Fruit fly (Drosophila melanogaster) whole organism, embryonic: Measurements from ENCODE around the gene Unc50.
A peak's percentile ranks its signal among the peaks of the same experiment; 100 is the strongest.

Experiments
- Abd-B ChIP-seq: fragments of 200-800 bp; sonication (Bioruptor generic); optimal IDR thresholded peaks from 2 replicates; lab custom pipeline; 2018; ENCODE audit warnings: missing biosample characterization, mild to moderate bottlenecking, missing genetic modification characterization, moderate library complexity
- Atf3 ChIP-seq: fragments of 200-800 bp; sonication (Bioruptor generic); optimal IDR thresholded peaks from 3 replicates; lab custom pipeline; 2016; ENCODE audit warnings: missing biosample characterization, missing genetic modification characterization
- B-H2 ChIP-seq: fragments of 200-800 bp; sonication (Bioruptor generic); optimal IDR thresholded peaks from 2 replicates; lab custom pipeline; 2018; ENCODE audit warnings: missing biosample characterization, mild to moderate bottlenecking, missing genetic modification characterization
- CG11093 ChIP-seq: fragments of 200-800 bp; sonication (Bioruptor generic); IDR thresholded peaks from 3 replicates; pipeline ENCODE4 v1.3.6; 2022; ENCODE audit warnings: missing biosample characterization, missing genetic modification characterization
- CG11504 ChIP-seq: fragments of 200-800 bp; sonication (Bioruptor generic); optimal IDR thresholded peaks from 3 replicates; lab custom pipeline; 2019; ENCODE audit warnings: missing biosample characterization, mild to moderate bottlenecking, missing genetic modification characterization, moderate library complexity
- CG11560 ChIP-seq: fragments of 200-800 bp; sonication (Bioruptor generic); IDR thresholded peaks from 3 replicates; pipeline ENCODE4 v1.3.6; 2022; ENCODE audit warnings: missing biosample characterization, missing genetic modification characterization
- CG12769 ChIP-seq: fragments of 200-800 bp; sonication (Bioruptor generic); optimal IDR thresholded peaks from 2 replicates; lab custom pipeline; 2019; ENCODE audit warnings: missing biosample characterization, mild to moderate bottlenecking, missing genetic modification characterization, moderate library complexity
- CG14050 ChIP-seq: fragments of 200-800 bp; sonication (Bioruptor generic); IDR thresholded peaks from 3 replicates; pipeline ENCODE4 v1.3.6; 2022; ENCODE audit warnings: missing biosample characterization, missing genetic modification characterization
- CG18476 ChIP-seq: fragments of 200-800 bp; sonication (Bioruptor generic); optimal IDR thresholded peaks from 2 replicates; lab custom pipeline; 2016; ENCODE audit warnings: missing biosample characterization, mild to moderate bottlenecking, missing genetic modification characterization
- CG2199 ChIP-seq: fragments of 200-800 bp; sonication (Bioruptor generic); IDR thresholded peaks from 3 replicates; pipeline ENCODE4 v1.3.6; 2022; ENCODE audit warnings: missing biosample characterization, missing genetic modification characterization
- CG32767 ChIP-seq: fragments of 200-800 bp; sonication (Bioruptor generic); IDR thresholded peaks from 2 replicates; pipeline ENCODE4 v1.3.6; 2022; ENCODE audit warnings: missing biosample characterization, missing genetic modification characterization
- CG33557 ChIP-seq: fragments of 200-800 bp; sonication (Bioruptor generic); optimal IDR thresholded peaks from 2 replicates; lab custom pipeline; 2019; ENCODE audit warnings: missing biosample characterization, mild to moderate bottlenecking, missing genetic modification characterization, moderate library complexity
- CG34422 ChIP-seq: fragments of 200-800 bp; sonication (Bioruptor generic); IDR thresholded peaks from 3 replicates; pipeline ENCODE4 v1.3.6; 2022; ENCODE audit warnings: missing biosample characterization, missing genetic modification characterization
- CG4404 ChIP-seq: fragments of 200-800 bp; sonication (Bioruptor generic); IDR thresholded peaks from 2 replicates; pipeline ENCODE4 v1.3.6; 2022; ENCODE audit warnings: missing biosample characterization, missing genetic modification characterization
- CG4730 ChIP-seq: fragments of 200-800 bp; sonication (Bioruptor generic); IDR thresholded peaks from 2 replicates; pipeline ENCODE4 v1.3.6; 2022; ENCODE audit warnings: missing biosample characterization, missing genetic modification characterization
- CG6254 ChIP-seq: fragments of 200-800 bp; sonication (Bioruptor generic); optimal IDR thresholded peaks from 3 replicates; lab custom pipeline; 2017; ENCODE audit warnings: mild to moderate bottlenecking, missing biosample characterization, missing genetic modification reagents, missing genetic modification characterization
- CG6813 ChIP-seq: fragments of 200-800 bp; sonication (Bioruptor generic); optimal IDR thresholded peaks from 2 replicates; lab custom pipeline; 2017; ENCODE audit warnings: missing biosample characterization, missing genetic modification characterization, mild to moderate bottlenecking, moderate library complexity, missing genetic modification reagents
- D ChIP-seq, 2 experiments: fragments of 200-800 bp in 1 of 2; fragments of >200 bp in 1 of 2; sonication (Bioruptor generic) in 1 of 2; optimal IDR thresholded peaks; 2 replicates in 1 of 2; 3 replicates in 1 of 2; lab custom pipeline; 2017; ENCODE audit warnings: mild to moderate bottlenecking in 1 of 2, missing biosample characterization in 1 of 2, missing genetic modification characterization in 1 of 2, missing genetic modification reagents in 1 of 2
- Deaf1 ChIP-seq: fragments of 200-800 bp; optimal IDR thresholded peaks from 3 replicates; lab custom pipeline; 2019; ENCODE audit warnings: missing biosample characterization, mild to moderate bottlenecking, missing genetic modification characterization, moderate library complexity
- Dref ChIP-seq: fragments of 200-800 bp; sonication (Bioruptor generic); IDR thresholded peaks from 2 replicates; pipeline ENCODE4 v1.3.6; 2022; ENCODE audit warnings: missing biosample characterization, missing genetic modification characterization
- Fer1 ChIP-seq: fragments of 200-800 bp; sonication (Bioruptor generic); optimal IDR thresholded peaks from 2 replicates; lab custom pipeline; 2017; ENCODE audit warnings: missing biosample characterization, mild to moderate bottlenecking, missing genetic modification characterization
- HLH4C ChIP-seq: fragments of 200-800 bp; sonication (Bioruptor generic); IDR thresholded peaks from 3 replicates; pipeline ENCODE4 v1.3.6; 2022; ENCODE audit warnings: missing biosample characterization, missing genetic modification characterization; ENCODE audit not compliant: partially characterized antibody
- HLH54F ChIP-seq: fragments of 200-800 bp; sonication (Bioruptor generic); optimal IDR thresholded peaks from 3 replicates; lab custom pipeline; 2016; ENCODE audit warnings: missing biosample characterization, missing genetic modification characterization
- Hand ChIP-seq: fragments of 200-800 bp; sonication (Bioruptor generic); optimal IDR thresholded peaks from 2 replicates; lab custom pipeline; 2017; ENCODE audit warnings: mild to moderate bottlenecking, missing biosample characterization, missing genetic modification reagents, missing genetic modification characterization
- Hr51 ChIP-seq, 2 experiments: fragments of 200-800 bp; sonication (Bioruptor generic); optimal IDR thresholded peaks; 2 replicates in 1 of 2; 3 replicates in 1 of 2; lab custom pipeline; 2016 to 2018; ENCODE audit warnings: missing biosample characterization in 2 of 2, missing genetic modification characterization in 2 of 2, mild to moderate bottlenecking in 1 of 2, moderate library complexity in 1 of 2
- Max ChIP-seq: fragments of 200-800 bp; sonication (Bioruptor generic); optimal IDR thresholded peaks from 2 replicates; lab custom pipeline; 2016; ENCODE audit warnings: missing biosample characterization, mild to moderate bottlenecking, missing genetic modification characterization
- NC2β ChIP-seq: fragments of 200-800 bp; sonication (Bioruptor generic); optimal IDR thresholded peaks from 2 replicates; lab custom pipeline; 2016; ENCODE audit warnings: missing biosample characterization, missing genetic modification characterization
- PHDP ChIP-seq: fragments of 200-800 bp; sonication (Bioruptor generic); optimal IDR thresholded peaks from 3 replicates; lab custom pipeline; 2018; ENCODE audit warnings: missing biosample characterization, mild to moderate bottlenecking, missing genetic modification characterization, moderate library complexity
- Taf1 ChIP-seq: fragments of 200-800 bp; sonication (Bioruptor generic); IDR thresholded peaks from 2 replicates; pipeline ENCODE4 v1.3.6; 2022; ENCODE audit warnings: missing biosample characterization, missing genetic modification characterization
- ap ChIP-seq: fragments of 200-800 bp; sonication (Bioruptor generic); IDR thresholded peaks from 2 replicates; pipeline ENCODE4 v1.3.6; 2022; ENCODE audit warnings: missing biosample characterization, missing genetic modification characterization
- ara ChIP-seq: fragments of 200-800 bp; sonication (Bioruptor generic); IDR thresholded peaks from 2 replicates; pipeline ENCODE4 v1.3.6; 2022; ENCODE audit warnings: missing biosample characterization, missing genetic modification characterization
- az2 ChIP-seq: fragments of 200-800 bp; sonication (Bioruptor generic); optimal IDR thresholded peaks from 3 replicates; lab custom pipeline; 2016; ENCODE audit warnings: missing biosample characterization, missing genetic modification characterization
- bbx ChIP-seq: fragments of 200-800 bp; sonication (Bioruptor generic); IDR thresholded peaks from 2 replicates; pipeline ENCODE4 v1.3.6; 2022; ENCODE audit warnings: missing biosample characterization, missing genetic modification characterization; ENCODE audit not compliant: partially characterized antibody
- dm ChIP-seq: fragments of 200-800 bp; sonication (Bioruptor generic); optimal IDR thresholded peaks from 3 replicates; lab custom pipeline; 2016; ENCODE audit warnings: missing biosample characterization, missing genetic modification characterization
- emc ChIP-seq: fragments of 200-800 bp; sonication (Bioruptor generic); optimal IDR thresholded peaks from 2 replicates; lab custom pipeline; 2016; ENCODE audit warnings: missing biosample characterization, missing genetic modification characterization
- ewg ChIP-seq: fragments of 200-800 bp; sonication (Bioruptor generic); optimal IDR thresholded peaks from 3 replicates; lab custom pipeline; 2017; ENCODE audit warnings: mild to moderate bottlenecking, missing biosample characterization, missing genetic modification reagents, missing genetic modification characterization
- eyg ChIP-seq: fragments of 200-800 bp; sonication (Bioruptor generic); optimal IDR thresholded peaks from 3 replicates; lab custom pipeline; 2016; ENCODE audit warnings: missing biosample characterization, missing genetic modification characterization
- fd64A ChIP-seq: fragments of 200-800 bp; sonication (Bioruptor generic); optimal IDR thresholded peaks from 3 replicates; lab custom pipeline; 2018; ENCODE audit warnings: missing biosample characterization, mild to moderate bottlenecking, missing genetic modification characterization
- gcm ChIP-seq: fragments of 200-800 bp; sonication (Bioruptor generic); optimal IDR thresholded peaks from 2 replicates; lab custom pipeline; 2019; ENCODE audit warnings: missing biosample characterization, mild to moderate bottlenecking, missing genetic modification characterization, moderate library complexity
- maf-S ChIP-seq: fragments of 200-800 bp; sonication (Bioruptor generic); optimal IDR thresholded peaks from 2 replicates; lab custom pipeline; 2016; ENCODE audit warnings: missing biosample characterization, missing genetic modification characterization
- onecut ChIP-seq: fragments of 200-800 bp; sonication (Bioruptor generic); IDR thresholded peaks from 2 replicates; pipeline ENCODE4 v1.3.6; 2022; ENCODE audit warnings: missing biosample characterization, missing genetic modification characterization
- otp ChIP-seq: fragments of 200-800 bp; sonication (Bioruptor generic); IDR thresholded peaks from 3 replicates; pipeline ENCODE4, ENCODE4 v1.3.6; 2022; ENCODE audit warnings: missing biosample characterization, missing genetic modification characterization
- pros ChIP-seq: fragments of 200-800 bp; sonication (Bioruptor generic); optimal IDR thresholded peaks from 3 replicates; lab custom pipeline; 2019; ENCODE audit warnings: missing biosample characterization, mild to moderate bottlenecking, missing genetic modification characterization, moderate library complexity
- stwl ChIP-seq: fragments of 200-800 bp; sonication (Bioruptor generic); optimal IDR thresholded peaks from 3 replicates; lab custom pipeline; 2018; ENCODE audit warnings: missing biosample characterization, mild to moderate bottlenecking, missing genetic modification characterization, moderate library complexity
- tio ChIP-seq: fragments of 200-800 bp; sonication (Bioruptor generic); optimal IDR thresholded peaks from 2 replicates; lab custom pipeline; 2017; ENCODE audit warnings: missing biosample characterization, missing genetic modification characterization, inconsistent platforms
- trh ChIP-seq: fragments of 200-800 bp; sonication (Bioruptor generic); optimal IDR thresholded peaks from 2 replicates; lab custom pipeline; 2016; ENCODE audit warnings: missing biosample characterization, missing genetic modification characterization
- vnd ChIP-seq: fragments of 200-800 bp; sonication (Bioruptor generic); IDR thresholded peaks from 3 replicates; pipeline ENCODE4 v1.3.6; 2022; ENCODE audit warnings: missing biosample characterization, missing genetic modification characterization; ENCODE audit not compliant: partially characterized antibody
- zen ChIP-seq: fragments of 200-800 bp; sonication (Bioruptor generic); optimal IDR thresholded peaks from 3 replicates; lab custom pipeline; 2018; ENCODE audit warnings: missing biosample characterization, mild to moderate bottlenecking, missing genetic modification characterization, moderate library complexity

Gene Unc50

dm6 chr3R:8669029-8669707 lies 7.2 kb downstream of the Unc50 start (continued):
- TF ChIP-seq Max (peak; percentile 98), PHDP (tag; lab: Kevin White, UChicago) (peak; percentile 99), CG18476 (peak; percentile 98), ap (GFP tag; lab: Robert Waterston, UW) (peak; percentile 95), zen (tag; lab: Kevin White, UChicago) (peak; percentile 96), CG6813 (GFP tag; lab: Kevin White, UChicago) (peak; percentile 99), CG6254 (GFP tag; lab: Kevin White, UChicago) (peak; percentile 97), gcm (GFP tag; lab: Kevin White, UChicago) (peak; percentile 99), CG11560 (peak; percentile 84), CG11504 (peak; percentile 97), pros (GFP tag; lab: Kevin White, UChicago) (peak; percentile 87), emc (GFP tag; lab: Kevin White, UChicago) (peak; percentile 92), HLH54F (GFP tag; lab: Kevin White, UChicago) (peak; percentile 97), tio (GFP tag; lab: Kevin White, UChicago) (peak; percentile 95), Hand (GFP tag; lab: Kevin White, UChicago) (peak; percentile 98), stwl (tag; lab: Kevin White, UChicago) (peak; percentile 80), CG11093 (peak; percentile 90), dm (peak; percentile 92), Dref (GFP tag; lab: Robert Waterston, UW) (peak; percentile 72), maf-S (peak; percentile 96), CG2199 (GFP tag; lab: Robert Waterston, UW) (peak; percentile 96), CG32767 (peak; percentile 97), NC2β (GFP tag; lab: Kevin White, UChicago) (peak; percentile 98), vnd (GFP tag; lab: Robert Waterston, UW) (peak; percentile 37), CG33557 (peak; percentile 94), Abd-B (GFP tag; lab: Kevin White, UChicago) (peak; percentile 93), CG4404 (GFP tag; lab: Robert Waterston, UW) (peak; percentile 88), D (optimal IDR thresholded peaks at IDR 0.05; lab: Kevin White, UChicago) (no peak), D (GFP tag; optimal IDR thresholded peaks at IDR 0.05; lab: Kevin White, UChicago) (peak; percentile 97), trh (peak; percentile 95), otp (GFP tag; lab: Robert Waterston, UW) (peak; percentile 97), CG14050 (GFP tag; lab: Robert Waterston, UW) (peak; percentile 97), Fer1 (GFP tag; lab: Kevin White, UChicago) (peak; percentile 99), HLH4C (GFP tag; lab: Robert Waterston, UW) (peak; percentile 60; the same call in 2 of the 3 replicates), ewg (GFP tag; lab: Kevin White, UChicago) (peak; percentile 94), Atf3 (peak; percentile 92), CG34422 (GFP tag; lab: Robert Waterston, UW) (peak; percentile 97), eyg (peak; percentile 95), bbx (GFP tag; lab: Robert Waterston, UW) (peak; percentile 75), Deaf1 (tag; lab: Kevin White, UChicago) (peak; percentile 95), Taf1 (GFP tag; lab: Robert Waterston, UW) (peak; percentile 94), ara (GFP tag; lab: Robert Waterston, UW) (peak; percentile 98), fd64A (GFP tag; lab: Kevin White, UChicago) (peak; percentile 98), CG12769 (tag; lab: Kevin White, UChicago) (peak; percentile 99), Hr51 (GFP tag; optimal IDR thresholded peaks at IDR 0.05; lab: Kevin White, UChicago) (peak; percentile 97 to 98), CG4730 (peak; percentile 89), B-H2 (peak; percentile 97), onecut (peak; percentile 95), az2 (GFP tag; lab: Kevin White, UChicago) (peak; percentile 98)
